Fruit fly (Drosophila melanogaster): Measurements from ENCODE around the gene CG31371.

The CG31371 gene

DNA sequence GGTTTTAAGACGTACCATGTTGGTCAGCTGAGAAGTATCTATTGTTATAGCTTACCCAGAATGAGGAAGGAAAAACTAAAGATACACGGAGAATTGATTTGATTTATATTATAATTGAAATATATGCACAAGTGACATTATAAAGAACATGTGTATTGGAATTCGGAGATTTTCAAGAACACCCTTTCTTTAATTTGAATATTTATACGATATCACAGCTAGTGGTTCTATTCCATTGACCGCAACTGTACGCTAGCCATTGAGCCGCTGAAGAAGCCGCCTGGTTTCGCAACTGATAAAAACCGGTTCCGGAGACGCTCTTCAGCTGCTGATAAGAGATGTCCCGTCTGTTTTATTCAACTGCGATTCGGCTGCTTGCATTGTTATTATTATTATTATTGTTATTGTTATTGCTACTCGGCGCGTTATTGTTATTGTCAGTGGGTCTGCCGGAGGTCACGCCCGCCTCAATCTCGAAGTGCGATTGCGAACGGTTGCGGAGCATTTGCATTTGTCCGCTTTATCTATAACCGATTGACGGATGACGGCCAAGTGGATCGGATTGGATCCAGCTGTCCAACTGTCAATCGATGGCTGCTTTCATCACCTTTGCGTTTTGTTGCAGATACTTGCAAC is 41.6 kb downstream of the CG31371 start (continued):
- TF ChIP-seq CG31365 (tag; optimal IDR thresholded peaks at IDR 0.05), result no peak
- TF ChIP-seq Hr3 (GFP tag; optimal IDR thresholded peaks at IDR 0.05), result no peak
- TF ChIP-seq GATAe (GFP tag; conservative IDR thresholded peaks at IDR 0.05), result no peak
- TF ChIP-seq HLHmδ (GFP tag; optimal IDR thresholded peaks at IDR 0.05), result no peak
- no peak for TF ChIP-seq Dll (GFP tag; IDR thresholded peaks at IDR 0.05; ENCODE audit: partially characterized antibody)
- no peak for TF ChIP-seq NFAT (GFP tag; IDR thresholded peaks at IDR 0.05)
- TF ChIP-seq CG6813 (GFP tag; optimal IDR thresholded peaks at IDR 0.05), result peak; percentile 15
- peak; percentile 21 for TF ChIP-seq Ssrp (tag; optimal IDR thresholded peaks at IDR 0.05)
- no peak for TF ChIP-seq CG17568 (GFP tag; optimal IDR thresholded peaks at IDR 0.05)
- no peak for TF ChIP-seq cwo (GFP tag; optimal IDR thresholded peaks at IDR 0.05)
- 0 out of 2 replicates have a peak, but pooled peaks have one; percentile 8 for TF ChIP-seq Oaz (GFP tag; IDR thresholded peaks at IDR 0.05)
- no peak for TF ChIP-seq CG10431 (GFP tag; optimal IDR thresholded peaks at IDR 0.05)
- TF ChIP-seq Ada2b (GFP tag; IDR thresholded peaks at IDR 0.05), result no peak
- TF ChIP-seq CG9797 (GFP tag; optimal IDR thresholded peaks at IDR 0.05), result no peak
- TF ChIP-seq ems (GFP tag; optimal IDR thresholded peaks at IDR 0.05), result no peak
- no peak for TF ChIP-seq nerfin-1 (tag; optimal IDR thresholded peaks at IDR 0.05)
- no peak for TF ChIP-seq insv (GFP tag; optimal IDR thresholded peaks at IDR 0.05)
- no peak for TF ChIP-seq tin (GFP tag; optimal IDR thresholded peaks at IDR 0.05)
- TF ChIP-seq tll (GFP tag; optimal IDR thresholded peaks at IDR 0.05), result no peak
- TF ChIP-seq btn (GFP tag; optimal IDR thresholded peaks at IDR 0.05), result no peak
- no peak for TF ChIP-seq org-1 (GFP tag; optimal IDR thresholded peaks at IDR 0.05)
- peak; percentile 10 for TF ChIP-seq CG4820 (GFP tag; optimal IDR thresholded peaks at IDR 0.05)
- no peak for TF ChIP-seq B-H2 (GFP tag; optimal IDR thresholded peaks at IDR 0.05)
- no peak for TF ChIP-seq CG17802 (tag; optimal IDR thresholded peaks at IDR 0.05)
- TF ChIP-seq kah (GFP tag; optimal IDR thresholded peaks at IDR 0.05), result no peak
- TF ChIP-seq CG18476 (GFP tag; optimal IDR thresholded peaks at IDR 0.05), result no peak
- TF ChIP-seq CG8944 (GFP tag; optimal IDR thresholded peaks at IDR 0.05), result no peak
- no peak for TF ChIP-seq tna (GFP tag; IDR thresholded peaks at IDR 0.05; ENCODE audit: partially characterized antibody)
- no peak for TF ChIP-seq CG14667 (GFP tag; IDR thresholded peaks at IDR 0.05)
- TF ChIP-seq CG7271 (tag; optimal IDR thresholded peaks at IDR 0.05), result no peak
- no peak for TF ChIP-seq gt (GFP tag; IDR thresholded peaks at IDR 0.05)
- no peak for TF ChIP-seq CG1233 (GFP tag; optimal IDR thresholded peaks at IDR 0.05)
- TF ChIP-seq Antp (GFP tag; optimal IDR thresholded peaks at IDR 0.05), result no peak
- no peak for TF ChIP-seq bbx (GFP tag; IDR thresholded peaks at IDR 0.05; ENCODE audit: partially characterized antibody)
- TF ChIP-seq repo (GFP tag; optimal IDR thresholded peaks at IDR 0.05), result no peak
- no peak for TF ChIP-seq CG3838 (GFP tag; optimal IDR thresholded peaks at IDR 0.05)
- no peak for TF ChIP-seq sug (tag; optimal IDR thresholded peaks at IDR 0.05)
- no peak for TF ChIP-seq yki (optimal IDR thresholded peaks at IDR 0.05)
- TF ChIP-seq klu (GFP tag; IDR thresholded peaks at IDR 0.05), result no peak
- TF ChIP-seq CG33213 (GFP tag; optimal IDR thresholded peaks at IDR 0.05), result no peak
- no peak; the same call in 1 of the 2 replicates for TF ChIP-seq Atf6 (GFP tag; IDR thresholded peaks at IDR 0.05)
- no peak for TF ChIP-seq CG8089 (GFP tag; optimal IDR thresholded peaks at IDR 0.05)
- no peak for TF ChIP-seq ssp (GFP tag; IDR thresholded peaks at IDR 0.05)
- no peak for TF ChIP-seq ara (GFP tag; IDR thresholded peaks at IDR 0.05)
- no peak for TF ChIP-seq CkIIα-i1 (GFP tag; IDR thresholded peaks at IDR 0.05)
- TF ChIP-seq Tbp (GFP tag; optimal IDR thresholded peaks at IDR 0.05), result no peak
- no peak for TF ChIP-seq zen (tag; optimal IDR thresholded peaks at IDR 0.05)
- TF ChIP-seq Mrtf (GFP tag; IDR thresholded peaks at IDR 0.05), result no peak
- no peak for TF ChIP-seq BEAF-32 (GFP tag; optimal IDR thresholded peaks at IDR 0.05)
- no peak for TF ChIP-seq mld (GFP tag; IDR thresholded peaks at IDR 0.05; ENCODE audit: partially characterized antibody)
- TF ChIP-seq CG17186 (GFP tag; optimal IDR thresholded peaks at IDR 0.05), result no peak

All from whole organism, embryonic.